Worm (Caenorhabditis elegans) whole organism, late embryonic: ENCODE measurements around the gene R13A1.3.

ENCODE experiments used
- C08G9.2 ChIP-seq: sonication (generic microtip); optimal IDR thresholded peaks from 2 replicates; lab custom pipeline; 2016; ENCODE audit warnings: mild to moderate bottlenecking, missing genetic modification characterization, moderate library complexity, missing compliant biosample characterization
- F13H6.1 ChIP-seq: sonication (generic microtip); optimal IDR thresholded peaks from 2 replicates; lab custom pipeline; 2016; ENCODE audit warnings: missing genetic modification characterization, missing compliant biosample characterization
- K02D7.2 ChIP-seq: sonication (generic microtip); optimal IDR thresholded peaks from 2 replicates; lab custom pipeline; 2017; ENCODE audit warnings: mild to moderate bottlenecking, missing genetic modification characterization, missing compliant biosample characterization
- K09A11.1 ChIP-seq: sonication (generic microtip); optimal IDR thresholded peaks from 2 replicates; lab custom pipeline; 2017; ENCODE audit warnings: antibody characterized with exemption, mild to moderate bottlenecking, missing genetic modification characterization, missing compliant biosample characterization; ENCODE audit not compliant: insufficient read depth
- T23F11.4 ChIP-seq: fragments of 200-800 bp; sonication (Bioruptor generic); optimal IDR thresholded peaks from 2 replicates; lab custom pipeline; 2018; ENCODE audit warnings: mild to moderate bottlenecking, missing genetic modification characterization, missing compliant biosample characterization
- Y22D7AL.16 ChIP-seq: sonication (generic microtip); optimal IDR thresholded peaks from 2 replicates; lab custom pipeline; 2016; ENCODE audit warnings: missing genetic modification characterization, missing compliant biosample characterization
- ahr-1 ChIP-seq: sonication (generic microtip); optimal IDR thresholded peaks from 2 replicates; lab custom pipeline; 2016; ENCODE audit warnings: missing genetic modification characterization, missing compliant biosample characterization
- ceh-14 ChIP-seq: sonication (generic microtip); optimal IDR thresholded peaks from 2 replicates; lab custom pipeline; 2016; ENCODE audit warnings: missing genotype, missing genetic modification characterization, missing compliant biosample characterization
- ceh-18 ChIP-seq: sonication (generic microtip); optimal IDR thresholded peaks from 2 replicates; lab custom pipeline; 2016; ENCODE audit warnings: missing genetic modification characterization, missing compliant biosample characterization
- ceh-19 ChIP-seq: fragments of 200-800 bp; sonication (Bioruptor generic); optimal IDR thresholded peaks from 2 replicates; lab custom pipeline; 2018; ENCODE audit warnings: mild to moderate bottlenecking, missing genetic modification characterization, missing compliant biosample characterization
- ceh-2 ChIP-seq: sonication (generic microtip); optimal IDR thresholded peaks from 2 replicates; lab custom pipeline; 2016; ENCODE audit warnings: missing genotype, missing genetic modification characterization, missing compliant biosample characterization
- ceh-22 ChIP-seq: sonication (generic microtip); optimal IDR thresholded peaks from 2 replicates; lab custom pipeline; 2017; ENCODE audit warnings: missing biosample characterization, missing genetic modification characterization
- ceh-24 ChIP-seq: sonication (generic microtip); optimal IDR thresholded peaks from 2 replicates; lab custom pipeline; 2016; ENCODE audit warnings: mild to moderate bottlenecking, missing genetic modification characterization, missing compliant biosample characterization
- ceh-30 ChIP-seq: fragments of 150-350 bp; optimal IDR thresholded peaks from 2 replicates; lab custom pipeline; 2014; ENCODE audit warnings: missing biosample characterization, missing genetic modification characterization
- ceh-31 ChIP-seq: sonication (generic microtip); optimal IDR thresholded peaks from 2 replicates; lab custom pipeline; 2016; ENCODE audit warnings: missing genetic modification characterization, missing compliant biosample characterization
- ceh-34 ChIP-seq: sonication (generic microtip); optimal IDR thresholded peaks from 2 replicates; lab custom pipeline; 2016; ENCODE audit warnings: mild to moderate bottlenecking, missing genetic modification characterization, missing compliant biosample characterization
- ceh-45 ChIP-seq: fragments of 200-800 bp; sonication (Bioruptor generic); IDR thresholded peaks from 2 replicates; pipeline ENCODE4 v1.3.6; 2022; ENCODE audit warnings: missing genetic modification reagents, missing genetic modification characterization, missing compliant biosample characterization
- ceh-6 ChIP-seq: fragments of 200-800 bp; sonication (Bioruptor generic); optimal IDR thresholded peaks from 2 replicates; lab custom pipeline; 2018; ENCODE audit warnings: mild to moderate bottlenecking, missing genetic modification characterization, missing compliant biosample characterization
- ceh-9 ChIP-seq: sonication (generic microtip); optimal IDR thresholded peaks from 2 replicates; lab custom pipeline; 2016; ENCODE audit warnings: mild to moderate bottlenecking, missing genetic modification characterization, inconsistent platforms, missing compliant biosample characterization
- dmd-4 ChIP-seq: sonication (generic microtip); optimal IDR thresholded peaks from 2 replicates; lab custom pipeline; 2016; ENCODE audit warnings: borderline replicate concordance, missing genetic modification characterization, missing compliant biosample characterization
- dve-1 ChIP-seq: sonication (generic microtip); optimal IDR thresholded peaks from 2 replicates; lab custom pipeline; 2017; ENCODE audit warnings: antibody characterized with exemption, mild to moderate bottlenecking, missing genetic modification characterization, missing compliant biosample characterization
- elt-2 ChIP-seq: sonication (generic microtip); optimal IDR thresholded peaks from 2 replicates; lab custom pipeline; 2016; ENCODE audit warnings: missing genetic modification reagents, missing genetic modification characterization, missing compliant biosample characterization
- elt-4 ChIP-seq: sonication (generic microtip); optimal IDR thresholded peaks from 2 replicates; lab custom pipeline; 2016; ENCODE audit warnings: missing genetic modification characterization, missing compliant biosample characterization
- eyg-1 ChIP-seq: sonication (generic microtip); optimal IDR thresholded peaks from 2 replicates; lab custom pipeline; 2016; ENCODE audit warnings: missing genotype, missing genetic modification characterization, missing compliant biosample characterization
- fax-1 ChIP-seq: sonication (generic microtip); optimal IDR thresholded peaks from 2 replicates; lab custom pipeline; 2016; ENCODE audit warnings: missing genotype, missing genetic modification characterization, missing compliant biosample characterization
- fkh-6 ChIP-seq: sonication (generic microtip); optimal IDR thresholded peaks from 2 replicates; lab custom pipeline; 2016; ENCODE audit warnings: missing genetic modification characterization, missing compliant biosample characterization
- gmeb-2 ChIP-seq: sonication (generic microtip); optimal IDR thresholded peaks from 2 replicates; lab custom pipeline; 2016; ENCODE audit warnings: missing genetic modification characterization, inconsistent platforms, missing compliant biosample characterization
- hlh-13 ChIP-seq: fragments of 200-800 bp; sonication (Bioruptor generic); optimal IDR thresholded peaks from 2 replicates; lab custom pipeline; 2018; ENCODE audit warnings: mild to moderate bottlenecking, missing genetic modification characterization, missing compliant biosample characterization
- hlh-15 ChIP-seq: sonication (generic microtip); optimal IDR thresholded peaks from 2 replicates; lab custom pipeline; 2016; ENCODE audit warnings: missing genetic modification characterization, missing compliant biosample characterization
- hlh-30 ChIP-seq: sonication (generic microtip); optimal IDR thresholded peaks from 2 replicates; lab custom pipeline; 2017; ENCODE audit warnings: antibody characterized with exemption, missing genetic modification characterization, missing compliant biosample characterization; ENCODE audit not compliant: insufficient read depth
- hlh-6 ChIP-seq: sonication (generic microtip); optimal IDR thresholded peaks from 2 replicates; lab custom pipeline; 2016; ENCODE audit warnings: missing genotype, missing genetic modification characterization, missing compliant biosample characterization
- lim-6 ChIP-seq: sonication (generic microtip); optimal IDR thresholded peaks from 2 replicates; lab custom pipeline; 2016; ENCODE audit warnings: missing genetic modification characterization, missing compliant biosample characterization
- nfya-1 ChIP-seq: sonication (generic microtip); optimal IDR thresholded peaks from 2 replicates; lab custom pipeline; 2017; ENCODE audit warnings: missing genetic modification characterization, mild to moderate bottlenecking, missing compliant biosample characterization, antibody characterized with exemption, moderate library complexity
- nhr-11 ChIP-seq: fragments of 150-350 bp; optimal IDR thresholded peaks from 2 replicates; lab custom pipeline; 2014; ENCODE audit warnings: missing biosample characterization, missing genetic modification characterization
- nhr-232 ChIP-seq: sonication (generic microtip); optimal IDR thresholded peaks from 2 replicates; lab custom pipeline; 2016; ENCODE audit warnings: missing genetic modification characterization, missing compliant biosample characterization
- pax-1 ChIP-seq: fragments of 150-350 bp; optimal IDR thresholded peaks from 2 replicates; lab custom pipeline; 2014; ENCODE audit warnings: missing biosample characterization, missing genetic modification characterization
- pha-2 ChIP-seq: sonication (generic microtip); optimal IDR thresholded peaks from 2 replicates; lab custom pipeline; 2017; ENCODE audit warnings: mild to moderate bottlenecking, missing genetic modification characterization, missing compliant biosample characterization
- pha-4 ChIP-seq: fragments of 150-350 bp; optimal IDR thresholded peaks from 2 replicates; lab custom pipeline; 2018; ENCODE audit warnings: missing biosample characterization, missing genetic modification reagents, missing genetic modification characterization
- ref-2 ChIP-seq: sonication (generic microtip); optimal IDR thresholded peaks from 2 replicates; lab custom pipeline; 2016; ENCODE audit warnings: missing genetic modification characterization, missing compliant biosample characterization
- sdc-2 ChIP-seq: sonication (generic microtip); optimal IDR thresholded peaks from 2 replicates; lab custom pipeline; 2016; ENCODE audit warnings: missing genotype, missing genetic modification characterization, missing compliant biosample characterization
- sox-4 ChIP-seq: sonication (generic microtip); optimal IDR thresholded peaks from 2 replicates; lab custom pipeline; 2017; ENCODE audit warnings: mild to moderate bottlenecking, missing genetic modification characterization, inconsistent platforms, missing compliant biosample characterization
- syd-9 ChIP-seq: sonication (generic microtip); optimal IDR thresholded peaks from 2 replicates; lab custom pipeline; 2016; ENCODE audit warnings: mild to moderate bottlenecking, missing genetic modification characterization, moderate library complexity, missing compliant biosample characterization
- tbx-7 ChIP-seq: sonication (generic microtip); optimal IDR thresholded peaks from 2 replicates; lab custom pipeline; 2016; ENCODE audit warnings: missing genotype, missing genetic modification characterization, missing compliant biosample characterization
- unc-42 ChIP-seq: sonication (generic microtip); optimal IDR thresholded peaks from 2 replicates; lab custom pipeline; 2016; ENCODE audit warnings: missing genotype, missing genetic modification characterization, missing compliant biosample characterization
- unc-55 ChIP-seq: sonication (generic microtip); optimal IDR thresholded peaks from 2 replicates; lab custom pipeline; 2017; ENCODE audit warnings: missing biosample characterization, missing genetic modification reagents, missing genetic modification characterization
- ztf-16 ChIP-seq: sonication (generic microtip); optimal IDR thresholded peaks from 2 replicates; lab custom pipeline; 2017; ENCODE audit warnings: missing genetic modification characterization, missing compliant biosample characterization

Gene R13A1.3

ce11 chrIV:7233566-7234014, 29.8 kb downstream of the R13A1.3 start:
- TF ChIP-seq unc-55 (GFP tag; lab: Kevin White, UChicago) (no peak), K02D7.2 (tag; lab: Kevin White, UChicago) (no peak), dve-1 (tag; lab: Kevin White, UChicago) (no peak), sox-4 (tag; lab: Kevin White, UChicago) (no peak), ceh-6 (GFP tag; lab: Kevin White, UChicago) (no peak), sdc-2 (tag; lab: Kevin White, UChicago) (no peak), ceh-34 (tag; lab: Kevin White, UChicago) (no peak), ceh-14 (tag; lab: Kevin White, UChicago) (no peak), nhr-11 (tag; lab: Kevin White, UChicago) (no peak), ceh-9 (tag; lab: Kevin White, UChicago) (no peak), hlh-6 (tag; lab: Kevin White, UChicago) (no peak), gmeb-2 (tag; lab: Kevin White, UChicago) (no peak)

DNA sequence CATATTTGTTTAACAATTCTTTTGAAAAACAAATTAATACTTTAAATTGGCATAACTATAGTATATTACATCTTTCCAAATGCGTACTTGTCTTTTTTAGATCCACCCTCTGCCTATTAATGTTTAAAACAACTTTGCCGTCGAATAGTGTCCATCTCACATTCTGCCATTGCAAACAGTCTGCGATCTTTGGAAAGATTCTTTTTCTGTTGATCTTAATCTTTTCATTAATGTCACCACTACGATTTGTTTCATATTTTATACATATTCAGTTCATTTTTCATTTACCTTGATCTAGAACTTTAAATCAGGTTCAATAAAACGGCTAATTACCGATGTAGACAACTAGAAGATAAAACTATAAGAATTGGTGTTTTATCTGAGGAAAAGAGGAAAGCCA, 30.8 kb downstream of the R13A1.3 start:
- no peak for TF ChIP-seq pha-2 (tag; lab: Kevin White, UChicago)
- no peak for TF ChIP-seq nhr-11 (tag; lab: Kevin White, UChicago)
- no peak for TF ChIP-seq unc-55 (GFP tag; lab: Kevin White, UChicago)
- no peak for TF ChIP-seq pax-1
- TF ChIP-seq elt-4 (tag; lab: Kevin White, UChicago), result no peak
- no peak for TF ChIP-seq hlh-15 (tag; lab: Kevin White, UChicago)
- TF ChIP-seq, all 69 proteins: peak for 0

DNA sequence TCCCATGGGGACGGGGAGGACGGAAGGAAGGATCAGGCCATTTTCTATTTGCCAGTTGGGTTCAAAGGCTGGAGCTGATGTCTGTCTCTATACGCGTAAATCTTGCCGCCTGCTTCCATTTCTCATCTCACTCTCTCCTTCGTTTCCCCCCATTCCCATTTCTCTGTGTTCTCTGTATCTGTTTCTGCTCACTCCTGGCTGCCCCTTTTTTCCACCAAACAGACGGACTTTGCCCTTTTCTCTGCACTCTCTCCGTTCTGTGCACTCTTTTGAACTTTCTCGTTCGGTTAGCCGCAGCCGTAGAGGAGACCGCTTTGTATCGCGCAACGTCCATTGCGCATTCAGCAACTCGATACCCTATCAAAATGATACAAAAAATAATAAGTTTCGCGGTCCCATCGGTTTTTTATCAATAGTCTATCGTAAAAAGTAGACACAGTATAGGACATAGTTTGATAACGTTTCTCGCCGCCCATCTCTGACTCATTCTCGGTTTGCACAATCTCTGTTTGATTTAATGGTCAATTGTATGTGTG, 31.7 kb downstream of the R13A1.3 start:
- TF ChIP-seq ceh-18, result peak; percentile 75
- TF ChIP-seq ceh-14 (tag; lab: Kevin White, UChicago), result peak; percentile 50
- TF ChIP-seq nhr-232 (tag; lab: Kevin White, UChicago), result no peak
- no peak for TF ChIP-seq Y22D7AL.16 (tag; lab: Kevin White, UChicago)
- peak; percentile 39 for TF ChIP-seq syd-9 (tag; lab: Kevin White, UChicago)
- TF ChIP-seq hlh-30 (tag; lab: Kevin White, UChicago), result no peak
- peak; percentile 51 for TF ChIP-seq unc-42
- no peak for TF ChIP-seq ceh-45
- TF ChIP-seq ceh-22 (tag; lab: Kevin White, UChicago), result no peak
- TF ChIP-seq lim-6 (tag; lab: Kevin White, UChicago), result no peak
- peak; percentile 43 for TF ChIP-seq ceh-19 (GFP tag; lab: Kevin White, UChicago)
- TF ChIP-seq T23F11.4 (GFP tag; lab: Kevin White, UChicago), result no peak
- TF ChIP-seq ceh-24, result no peak
- peak; percentile 80 for TF ChIP-seq nfya-1 (tag; lab: Kevin White, UChicago)
- TF ChIP-seq ceh-31, result peak; percentile 80
- peak; percentile 45 for TF ChIP-seq C08G9.2 (tag; lab: Kevin White, UChicago)
- no peak for TF ChIP-seq hlh-13 (GFP tag; lab: Kevin White, UChicago)
- no peak for TF ChIP-seq pha-4 (tag; lab: Kevin White, UChicago)
- no peak for TF ChIP-seq ahr-1 (tag; lab: Kevin White, UChicago)
- TF ChIP-seq sox-4 (tag; lab: Kevin White, UChicago), result no peak
- TF ChIP-seq elt-2 (tag; lab: Kevin White, UChicago), result peak; percentile 96
- TF ChIP-seq F13H6.1 (tag; lab: Kevin White, UChicago), result peak; percentile 52
- TF ChIP-seq hlh-15 (tag; lab: Kevin White, UChicago), result no peak
- peak; percentile 6 for TF ChIP-seq ztf-16 (tag; lab: Kevin White, UChicago)
- TF ChIP-seq ceh-34 (tag; lab: Kevin White, UChicago), result peak; percentile 83
- TF ChIP-seq nhr-11 (tag; lab: Kevin White, UChicago), result no peak
- no peak for TF ChIP-seq pha-2 (tag; lab: Kevin White, UChicago)
- peak; percentile 52 for TF ChIP-seq unc-55 (GFP tag; lab: Kevin White, UChicago)
- TF ChIP-seq sdc-2 (tag; lab: Kevin White, UChicago), result peak; percentile 47
- peak; percentile 24 for TF ChIP-seq eyg-1 (tag; lab: Kevin White, UChicago)
- peak; percentile 45 for TF ChIP-seq ref-2 (tag; lab: Kevin White, UChicago)
- TF ChIP-seq K09A11.1 (tag; lab: Kevin White, UChicago), result no peak
- peak; percentile 28 for TF ChIP-seq ceh-30
- peak; percentile 50 for TF ChIP-seq fkh-6
- TF ChIP-seq ceh-2 (tag; lab: Kevin White, UChicago), result peak; percentile 9
- TF ChIP-seq fax-1 (tag; lab: Kevin White, UChicago), result no peak
- peak; percentile 6 for TF ChIP-seq tbx-7
- peak; percentile 67 for TF ChIP-seq dmd-4 (tag; lab: Kevin White, UChicago)
- peak; percentile 27 for TF ChIP-seq hlh-6 (tag; lab: Kevin White, UChicago)
